Fruit fly (Drosophila melanogaster): ENCODE results near the gene wnd.
A peak's percentile ranks its signal among the peaks of the same experiment; 100 is the strongest.

Gene wnd

dm6 chr3L:19670492-19670891 is 34.9 kb upstream of the wnd start (continued):
- TF ChIP-seq Ssrp (tag; optimal IDR thresholded peaks at IDR 0.05) (peak; percentile 35), fu2 (GFP tag; optimal IDR thresholded peaks at IDR 0.05) (no peak), Ravus (GFP tag; IDR thresholded peaks at IDR 0.05) (no peak), dmrt11E (tag; optimal IDR thresholded peaks at IDR 0.05) (peak; percentile 35), CG5953 (GFP tag; IDR thresholded peaks at IDR 0.05) (peak; percentile 50; the same call in 1 of the 2 replicates), ATbp (GFP tag; optimal IDR thresholded peaks at IDR 0.05) (peak; percentile 53), CG1832 (GFP tag; optimal IDR thresholded peaks at IDR 0.05) (no peak), grau (tag; optimal IDR thresholded peaks at IDR 0.05) (peak; percentile 34), hkb (optimal IDR thresholded peaks at IDR 0.05) (no peak), hkb (GFP tag; IDR thresholded peaks at IDR 0.05) (peak; percentile 69), CG16815 (GFP tag; optimal IDR thresholded peaks at IDR 0.05) (no peak), vvl (GFP tag; IDR thresholded peaks at IDR 0.05) (peak; percentile 42), CG4328 (GFP tag; optimal IDR thresholded peaks at IDR 0.05) (no peak), Opbp (GFP tag; IDR thresholded peaks at IDR 0.05; ENCODE audit: partially characterized antibody) (no peak), CG13424 (tag; optimal IDR thresholded peaks at IDR 0.05) (peak; percentile 38), CG30403 (GFP tag; optimal IDR thresholded peaks at IDR 0.05) (peak; percentile 23), nmo (GFP tag; optimal IDR thresholded peaks at IDR 0.05) (peak; percentile 49), dati (GFP tag; IDR thresholded peaks at IDR 0.05) (0 out of 2 replicates have a peak, but pooled peaks have one; percentile 24), CTCF (GFP tag; optimal IDR thresholded peaks at IDR 0.05) (no peak), CG4424 (GFP tag; optimal IDR thresholded peaks at IDR 0.05) (peak; percentile 43), lab (GFP tag; optimal IDR thresholded peaks at IDR 0.05) (peak; percentile 51), zfh1 (GFP tag; IDR thresholded peaks at IDR 0.05) (peak; percentile 68; the same call in 2 of the 3 replicates), disco-r (GFP tag; optimal IDR thresholded peaks at IDR 0.05) (no peak), phol (tag; optimal IDR thresholded peaks at IDR 0.05) (peak; percentile 40), Oli (tag; optimal IDR thresholded peaks at IDR 0.05) (peak; percentile 51), E2f2 (GFP tag; IDR thresholded peaks at IDR 0.05) (0 out of 2 replicates have a peak, but pooled peaks have one; percentile 21), sc (optimal IDR thresholded peaks at IDR 0.05) (no peak), sc (GFP tag; optimal IDR thresholded peaks at IDR 0.05) (peak; percentile 34), CG13287 (GFP tag; IDR thresholded peaks at IDR 0.05; ENCODE audit: partially characterized antibody) (no peak), CG7839 (tag; optimal IDR thresholded peaks at IDR 0.05) (peak; percentile 52), klu (GFP tag; IDR thresholded peaks at IDR 0.05) (no peak), CG31441 (GFP tag; IDR thresholded peaks at IDR 0.05) (peak; percentile 50), CG14710 (tag; optimal IDR thresholded peaks at IDR 0.05) (peak; percentile 38), CG6689 (GFP tag; IDR thresholded peaks at IDR 0.05) (peak; percentile 61), Hr51 (GFP tag; optimal IDR thresholded peaks at IDR 0.05) (peak in 1 of 2 experiments; percentile 38), Max (GFP tag; optimal IDR thresholded peaks at IDR 0.05) (no peak), lmd (GFP tag; IDR thresholded peaks at IDR 0.05) (peak; percentile 20; the same call in 1 of the 2 replicates), Hr3 (GFP tag; optimal IDR thresholded peaks at IDR 0.05) (peak; percentile 22), H2.0 (GFP tag; IDR thresholded peaks at IDR 0.05) (no peak), CG15601 (tag; optimal IDR thresholded peaks at IDR 0.05) (peak; percentile 35), CG18262 (tag; optimal IDR thresholded peaks at IDR 0.05) (peak; percentile 59), Ptx1 (GFP tag; IDR thresholded peaks at IDR 0.05) (peak; percentile 58), ranshi (GFP tag; IDR thresholded peaks at IDR 0.05) (peak; percentile 48; the same call in 1 of the 2 replicates), CG14667 (GFP tag; IDR thresholded peaks at IDR 0.05) (no peak), bsh (GFP tag; optimal IDR thresholded peaks at IDR 0.05) (peak in 1 of 2 experiments; percentile 75), fru (optimal IDR thresholded peaks at IDR 0.05) (no peak), CG7928 (GFP tag; optimal IDR thresholded peaks at IDR 0.05) (no peak), cato (GFP tag; optimal IDR thresholded peaks at IDR 0.05; ENCODE audit: borderline replicate concordance) (no peak), CG14050 (GFP tag; IDR thresholded peaks at IDR 0.05) (peak; percentile 42; the same call in 2 of the 3 replicates), lola (GFP tag; optimal IDR thresholded peaks at IDR 0.05) (peak in 1 of 3 experiments; percentile 39), Pdp1 (GFP tag; optimal IDR thresholded peaks at IDR 0.05) (no peak)

Measured in whole organism, embryonic.